Worm (Caenorhabditis elegans): ENCODE results near the gene W08F4.7.
A peak's percentile ranks its signal among the peaks of the same experiment; 100 is the strongest.

W08F4.7 gene

ce11 chrII:555371-555770 is 22.2 kb downstream of the W08F4.7 start:
- TF ChIP-seq hmg-1.2 (GFP tag; IDR thresholded peaks at IDR 0.05) = peak; percentile 43; the same call in 1 of the 2 replicates
- TF ChIP-seq nhr-90 (tag; optimal IDR thresholded peaks at IDR 0.05) = no peak

- no peak for TF ChIP-seq F49E8.2 (tag; optimal IDR thresholded peaks at IDR 0.05; ENCODE audit: insufficient read depth)
- no peak for TF ChIP-seq madf-3 (GFP tag; IDR thresholded peaks at IDR 0.05)
- TF ChIP-seq ceh-100 (GFP tag; IDR thresholded peaks at IDR 0.05) = no peak
- no peak for TF ChIP-seq mel-28 (tag; optimal IDR thresholded peaks at IDR 0.05; ENCODE audit: borderline replicate concordance)
- no peak for TF ChIP-seq rcor-1 (GFP tag; IDR thresholded peaks at IDR 0.05)
- no peak for TF ChIP-seq ZK185.1 (tag; optimal IDR thresholded peaks at IDR 0.05; ENCODE audit: poor library complexity, severe bottlenecking)
- TF ChIP-seq rpc-1 (optimal IDR thresholded peaks at IDR 0.05) = no peak
- no peak for TF ChIP-seq rpc-1 (tag; optimal IDR thresholded peaks at IDR 0.05)
- TF ChIP-seq dpff-1 (tag; optimal IDR thresholded peaks at IDR 0.05) = no peak
- TF ChIP-seq lin-40 (tag; optimal IDR thresholded peaks at IDR 0.05) = no peak
- TF ChIP-seq lin-54 (GFP tag; optimal IDR thresholded peaks at IDR 0.05) = no peak
- peak; percentile 39 for TF ChIP-seq nfya-1 (tag; optimal IDR thresholded peaks at IDR 0.05; ENCODE audit: borderline replicate concordance, insufficient read depth)
- no peak for TF ChIP-seq mcd-1 (GFP tag; IDR thresholded peaks at IDR 0.05)
- TF ChIP-seq zfh-2 (GFP tag; conservative IDR thresholded peaks at IDR 0.05) = peak; percentile 73
These were observed 26.2 kb downstream of the W08F4.7 start, which contains the start of gene lips-7 for ce11 chrII:551245-551904. Gene lips-7, plus strand, starts transcription at chrII:551854.

ce11 chrII:549501-549900 is 28.0 kb downstream of the W08F4.7 start:
- no peak for TF ChIP-seq zim-3 (tag; optimal IDR thresholded peaks at IDR 0.05)
- no peak for TF ChIP-seq ama-1 (optimal IDR thresholded peaks at IDR 0.05)
- no peak for TF ChIP-seq ama-1 (GFP tag; optimal IDR thresholded peaks at IDR 0.05)

DNA sequence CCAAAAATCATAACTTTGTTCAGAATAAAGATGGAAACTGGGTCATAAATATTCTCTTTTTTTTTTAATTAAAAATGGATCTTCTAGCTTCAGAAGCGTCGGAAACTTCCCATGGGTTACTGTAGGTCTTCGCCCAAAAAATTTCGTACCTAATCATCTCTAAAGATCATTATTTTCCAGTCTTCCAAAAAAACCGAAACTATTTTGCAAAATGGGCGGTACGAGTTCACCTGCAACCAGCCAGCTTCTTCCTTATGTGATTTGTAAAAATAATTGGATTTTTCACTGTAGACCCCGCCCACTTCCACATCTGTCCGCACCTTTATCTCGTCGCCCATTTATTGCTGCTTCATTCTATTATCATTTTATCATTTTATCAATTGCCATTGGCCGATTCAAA is 31.1 kb downstream of the W08F4.7 start, which contains the start of gene mlt-10:
Gene mlt-10 (plus strand): TSS at position 301 of the 400 bp plus-strand sequence.
- TF ChIP-seq F52B5.7 (tag; optimal IDR thresholded peaks at IDR 0.05) = no peak
- TF ChIP-seq dpl-1 (GFP tag; optimal IDR thresholded peaks at IDR 0.05) = no peak
- no peak for TF ChIP-seq tlf-1 (GFP tag; optimal IDR thresholded peaks at IDR 0.05)
- no peak for TF ChIP-seq lin-40 (tag; optimal IDR thresholded peaks at IDR 0.05)
- no peak for TF ChIP-seq gei-17 (GFP tag; optimal IDR thresholded peaks at IDR 0.05)
- no peak for TF ChIP-seq hrde-1 (tag; optimal IDR thresholded peaks at IDR 0.05; ENCODE audit: borderline replicate concordance)

- no peak for TF ChIP-seq lsl-1 (GFP tag; optimal IDR thresholded peaks at IDR 0.05)
- TF ChIP-seq K11D2.4 (GFP tag; IDR thresholded peaks at IDR 0.05) = no peak
- TF ChIP-seq egl-44 (GFP tag; IDR thresholded peaks at IDR 0.05) = no peak
- TF ChIP-seq snpc-1.3 (tag; optimal IDR thresholded peaks at IDR 0.05; ENCODE audit: insufficient read depth) = no peak
- TF ChIP-seq chd-7 (tag; optimal IDR thresholded peaks at IDR 0.05) = no peak
- no peak for TF ChIP-seq lag-1 (GFP tag; IDR thresholded peaks at IDR 0.05)
- TF ChIP-seq rcor-1 (GFP tag; IDR thresholded peaks at IDR 0.05) = no peak
- no peak for TF ChIP-seq akir-1 (GFP tag; optimal IDR thresholded peaks at IDR 0.05)
- no peak for TF ChIP-seq dox-1 (GFP tag; IDR thresholded peaks at IDR 0.05)
- no peak for TF ChIP-seq Y56A3A.18 (GFP tag; IDR thresholded peaks at IDR 0.05)
- TF ChIP-seq pha-4 (tag; optimal IDR thresholded peaks at IDR 0.05) = no peak
- no peak for TF ChIP-seq athp-1 (tag; optimal IDR thresholded peaks at IDR 0.05)
- no peak for TF ChIP-seq F52B5.7 (tag; optimal IDR thresholded peaks at IDR 0.05)
- TF ChIP-seq madf-10 (tag; optimal IDR thresholded peaks at IDR 0.05) = no peak
- TF ChIP-seq ceh-91 (GFP tag; IDR thresholded peaks at IDR 0.05) = no peak
- no peak for TF ChIP-seq ceh-40 (GFP tag; IDR thresholded peaks at IDR 0.05)
These were observed 35.1 kb downstream of the W08F4.7 start for ce11 chrII:542416-542815.
